Fruit fly (Drosophila melanogaster) Kc167 (cell line): Measurements from ENCODE around the gene Rip11.

Source experiments
- Myc ChIP-seq: fragments of >200 bp; optimal IDR thresholded peaks from 2 replicates; lab custom pipeline; 2017; ENCODE audit warnings: missing external identifiers
- Sin3A ChIP-seq: fragments of >200 bp; optimal IDR thresholded peaks from 2 replicates; lab custom pipeline; 2018; ENCODE audit warnings: missing external identifiers
- h ChIP-seq: fragments of >200 bp; optimal IDR thresholded peaks from 3 replicates; lab custom pipeline; 2018; ENCODE audit warnings: missing external identifiers
- insv ChIP-seq: fragments of >200 bp; optimal IDR thresholded peaks from 3 replicates; lab custom pipeline; 2018; ENCODE audit warnings: missing external identifiers
- psq ChIP-seq: fragments of >200 bp; optimal IDR thresholded peaks from 2 replicates; lab custom pipeline; 2017; ENCODE audit warnings: missing external identifiers
- ttk ChIP-seq: sonication (Bioruptor generic); optimal IDR thresholded peaks from 2 replicates; lab custom pipeline; 2017; ENCODE audit warnings: missing external identifiers

The Rip11 gene

DNA sequence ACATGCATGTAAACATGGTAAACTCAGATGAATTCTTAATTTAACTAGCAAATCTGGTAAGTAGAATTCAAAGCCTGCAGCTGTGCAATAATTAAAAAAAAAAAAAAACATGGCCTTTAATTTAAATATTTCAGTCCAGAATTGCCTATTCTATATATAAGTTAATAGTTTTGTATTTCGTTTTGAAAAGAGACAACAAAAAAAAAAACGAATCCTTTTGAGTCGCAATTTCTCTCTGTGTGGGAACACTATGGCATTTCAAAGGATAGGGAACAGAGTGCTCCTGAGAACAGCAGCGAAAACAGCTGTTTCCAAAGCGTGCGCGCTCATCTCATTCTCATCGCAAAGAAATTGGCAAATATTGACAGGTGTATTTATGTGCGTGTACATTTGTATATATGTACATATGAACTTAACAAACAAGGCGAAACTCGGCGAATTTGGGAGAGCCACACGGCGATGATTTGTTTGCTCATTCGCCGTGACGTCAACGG is 1.7 kb downstream of the Rip11 start:
- TF ChIP-seq Sin3A (lab: Kevin White, UChicago) = no peak
- TF ChIP-seq Myc = no peak
- no peak for TF ChIP-seq h (lab: Kevin White, UChicago)

DNA sequence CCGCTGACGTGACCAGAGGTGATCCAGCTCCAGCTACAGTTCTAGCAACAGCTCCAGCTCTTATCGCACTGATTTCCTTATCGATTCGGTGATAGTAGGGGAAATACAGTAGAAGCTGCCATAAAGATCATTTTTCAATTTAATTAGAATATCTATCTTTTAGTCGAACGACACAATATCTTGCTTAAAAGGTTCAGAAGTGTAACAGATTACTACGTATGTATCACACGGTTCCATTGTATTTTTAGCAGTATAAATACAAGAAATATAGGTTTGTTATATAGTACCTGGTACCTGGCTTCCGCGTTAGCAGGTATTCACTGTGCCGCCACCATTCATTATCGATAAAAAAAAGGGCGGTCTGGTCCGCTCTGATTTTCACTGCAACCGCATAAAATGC is 2.6 kb downstream of the Rip11 start:
- TF ChIP-seq insv (lab: Kevin White, UChicago) (no peak), Sin3A (lab: Kevin White, UChicago) (no peak), Myc (no peak), ttk (lab: Kevin White, UChicago) (no peak), psq (lab: Kevin White, UChicago) (no peak), h (lab: Kevin White, UChicago) (no peak)

DNA sequence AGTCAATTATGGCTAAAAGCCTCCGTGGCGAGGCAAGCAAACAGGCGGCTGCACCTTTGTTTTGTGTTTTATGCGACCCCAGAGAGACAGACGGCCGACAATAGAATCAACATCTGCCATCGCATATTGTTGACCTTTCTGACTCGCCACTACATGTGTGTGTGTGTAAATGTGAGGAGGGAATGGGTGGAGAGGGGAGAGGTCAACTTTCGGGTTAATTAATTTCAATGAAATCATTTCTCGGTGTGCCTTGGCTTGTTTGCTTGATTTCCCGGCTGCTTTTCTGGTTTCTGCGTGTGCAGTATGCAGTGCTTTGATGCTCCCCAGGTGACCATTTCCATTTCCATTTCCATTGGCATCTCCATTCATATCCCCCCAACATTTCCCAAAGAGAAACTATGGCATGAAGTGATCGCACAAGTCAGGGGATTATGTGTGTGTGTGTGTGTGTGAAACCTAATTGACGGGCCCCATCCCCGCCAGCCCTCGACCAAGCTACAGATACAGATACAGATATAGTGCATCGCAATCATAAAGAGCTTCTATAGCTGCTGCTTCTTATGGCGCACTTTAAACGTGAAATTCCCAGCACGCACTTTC is 4.3 kb downstream of the Rip11 start:
- no peak for TF ChIP-seq Myc
- no peak for TF ChIP-seq Sin3A (lab: Kevin White, UChicago)
- TF ChIP-seq insv (lab: Kevin White, UChicago) = no peak
- no peak for TF ChIP-seq ttk (lab: Kevin White, UChicago)
- TF ChIP-seq h (lab: Kevin White, UChicago) = no peak
- no peak for TF ChIP-seq psq (lab: Kevin White, UChicago)

DNA sequence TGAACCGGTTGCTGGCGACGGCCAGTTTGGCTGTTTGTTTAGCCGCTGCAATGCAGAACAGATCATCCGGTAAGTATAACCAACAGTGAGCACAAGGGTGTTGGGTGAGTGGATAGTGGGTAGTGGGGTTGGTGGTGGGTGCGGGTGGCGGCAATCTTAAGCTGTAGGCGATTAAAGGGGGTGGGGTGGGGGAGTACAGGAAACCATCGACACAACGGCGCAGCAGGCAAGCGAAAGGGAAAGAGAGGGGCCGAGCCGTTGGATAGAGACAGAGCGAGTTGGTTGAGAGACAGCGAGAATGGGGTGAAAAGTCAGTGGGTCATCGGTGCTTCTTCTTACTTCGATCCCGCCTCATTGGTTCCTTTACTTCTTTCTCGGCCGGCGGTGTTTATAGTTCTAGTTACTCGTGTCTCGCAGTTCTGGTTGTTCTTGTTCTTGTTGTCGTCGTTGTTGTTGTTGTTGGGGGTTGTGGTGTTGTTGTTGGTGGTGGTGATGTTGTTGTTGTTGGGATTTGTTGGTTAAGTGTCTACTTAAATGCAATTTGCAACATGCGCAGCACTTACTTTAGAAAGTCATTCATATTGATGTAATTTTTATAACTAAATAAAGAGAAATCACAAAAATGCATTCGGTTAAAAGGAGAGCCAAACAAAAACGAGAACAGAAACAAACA is 11.0 kb downstream of the Rip11 start:
- TF ChIP-seq Myc (no peak), insv (lab: Kevin White, UChicago) (no peak), psq (lab: Kevin White, UChicago) (no peak), ttk (lab: Kevin White, UChicago) (no peak), Sin3A (lab: Kevin White, UChicago) (no peak), h (lab: Kevin White, UChicago) (no peak)

DNA sequence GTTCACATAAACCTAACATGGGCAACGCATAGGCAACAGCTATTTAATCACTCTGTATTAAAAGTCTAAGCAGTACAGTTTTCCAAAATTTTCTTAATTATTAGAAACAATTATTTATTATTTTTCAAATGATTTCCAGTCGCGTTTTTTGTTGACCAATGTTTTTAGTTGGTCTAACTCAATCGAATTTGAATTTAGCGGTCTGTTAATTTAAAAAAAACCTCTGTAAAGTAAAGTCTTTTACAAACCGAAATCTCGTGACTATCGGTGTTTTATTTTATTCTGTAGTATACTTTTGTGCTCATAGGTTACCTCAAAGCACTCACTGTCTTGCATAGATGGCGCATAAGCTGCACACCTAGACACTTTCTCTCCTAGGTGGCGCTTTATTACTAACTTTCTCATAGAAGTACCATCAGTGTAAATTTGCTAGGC is 12.3 kb downstream of the Rip11 start:
- TF ChIP-seq insv (lab: Kevin White, UChicago) (no peak), Sin3A (lab: Kevin White, UChicago) (no peak), h (lab: Kevin White, UChicago) (no peak), ttk (lab: Kevin White, UChicago) (no peak), psq (lab: Kevin White, UChicago) (no peak), Myc (no peak)

DNA sequence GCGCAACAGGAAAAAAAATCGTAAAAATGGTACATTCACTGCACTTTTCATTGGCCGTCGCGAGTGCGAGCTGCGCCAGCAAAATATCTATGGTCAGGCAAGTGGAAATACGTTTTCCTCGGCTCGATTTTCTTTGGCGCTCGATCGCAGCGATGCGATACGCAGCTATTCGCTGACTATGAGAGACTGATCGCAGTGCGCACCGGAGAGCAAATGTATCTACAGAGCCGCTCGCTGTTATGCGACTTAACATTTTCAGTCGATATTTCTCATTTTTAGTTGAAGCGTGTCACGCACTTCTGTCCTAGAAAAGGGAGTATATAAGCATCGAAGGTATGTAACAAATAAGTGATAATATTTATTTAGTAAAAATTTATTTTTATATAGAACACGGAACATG is 12.7 kb downstream of the Rip11 start, which contains the start of gene wgn:
Gene wgn, minus strand, starts transcription at position 193 of the 400 bp plus-strand sequence.
- TF ChIP-seq ttk (lab: Kevin White, UChicago) (no peak), psq (lab: Kevin White, UChicago) (no peak), h (lab: Kevin White, UChicago) (no peak), insv (lab: Kevin White, UChicago) (no peak), Sin3A (lab: Kevin White, UChicago) (no peak), Myc (no peak)

DNA sequence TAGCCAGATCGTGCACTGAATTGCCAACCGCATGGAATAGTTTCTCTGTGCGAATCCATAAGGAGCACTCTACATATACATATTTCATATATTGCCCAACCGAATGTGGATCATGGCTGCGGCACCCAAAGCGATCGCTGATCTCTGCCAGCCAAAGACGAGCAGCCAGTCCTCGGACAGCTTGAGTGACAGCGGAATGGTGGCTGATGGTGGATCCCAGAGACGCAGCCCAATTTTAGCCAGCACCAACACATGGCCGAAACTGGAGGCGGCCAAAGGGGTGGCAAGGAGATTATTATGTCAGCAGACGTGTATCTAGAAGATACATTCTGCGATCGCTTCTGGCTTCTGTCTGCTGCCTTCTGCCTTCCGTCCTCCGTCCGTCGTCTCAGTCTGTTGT is 16.5 kb downstream of the Rip11 start:
- no peak for TF ChIP-seq psq (lab: Kevin White, UChicago)
- TF ChIP-seq Myc = no peak
- no peak for TF ChIP-seq h (lab: Kevin White, UChicago)
- TF ChIP-seq Sin3A (lab: Kevin White, UChicago) = no peak
- TF ChIP-seq ttk (lab: Kevin White, UChicago) = no peak
- TF ChIP-seq insv (lab: Kevin White, UChicago) = no peak

DNA sequence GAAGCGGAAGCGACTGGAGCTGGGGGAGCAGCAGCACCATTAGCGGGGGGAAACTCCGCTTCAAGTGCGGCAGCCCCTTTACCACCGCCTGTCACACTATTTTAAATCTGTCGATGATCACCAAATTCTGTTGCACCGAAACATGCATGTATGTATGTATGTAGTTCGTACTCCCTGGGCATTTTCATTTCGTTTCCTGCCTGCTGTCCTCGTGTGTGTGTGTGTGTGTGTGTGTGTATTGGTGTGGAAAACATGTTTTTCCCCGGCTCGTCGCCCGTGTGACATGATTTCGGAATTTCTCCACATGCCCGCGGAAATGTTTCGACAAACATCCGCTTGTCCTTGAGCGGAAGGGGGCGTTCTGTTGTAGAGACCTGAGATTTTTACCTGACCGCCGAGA is 20.4 kb downstream of the Rip11 start:
- TF ChIP-seq psq (lab: Kevin White, UChicago) = no peak
- no peak for TF ChIP-seq h (lab: Kevin White, UChicago)
- no peak for TF ChIP-seq insv (lab: Kevin White, UChicago)
- no peak for TF ChIP-seq Myc
- TF ChIP-seq ttk (lab: Kevin White, UChicago) = no peak
- TF ChIP-seq Sin3A (lab: Kevin White, UChicago) = no peak

DNA sequence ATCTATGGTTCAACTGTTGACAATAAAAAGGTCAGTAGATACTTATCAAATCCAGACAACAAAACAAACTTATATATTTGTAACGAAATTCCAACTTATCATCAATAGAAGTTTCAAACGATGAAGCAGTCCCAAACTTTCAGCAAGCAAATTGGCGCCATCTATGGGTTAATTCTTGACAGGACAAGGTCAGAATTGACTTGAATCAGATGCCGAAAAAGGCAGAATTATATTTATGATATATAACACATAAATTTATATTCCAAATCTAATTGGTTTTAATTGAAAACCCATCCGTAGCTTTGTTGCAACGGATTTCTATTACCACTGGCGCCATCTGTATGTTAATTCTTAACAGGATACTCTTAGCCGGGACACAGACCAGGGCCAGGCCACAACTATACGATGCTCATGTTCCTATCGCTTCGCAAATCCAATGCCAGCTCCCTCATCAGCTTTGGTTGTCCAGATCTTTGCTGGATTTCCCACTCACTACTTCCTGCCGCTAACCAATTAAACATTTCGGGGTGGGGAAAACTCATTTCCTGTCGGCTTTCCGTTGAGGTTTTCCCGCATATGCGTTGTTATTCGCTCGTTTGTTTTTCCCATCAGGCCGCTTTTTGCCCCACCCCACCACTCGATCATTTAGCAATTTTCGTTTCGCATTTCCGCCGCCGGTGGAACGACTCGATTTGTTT is 25.6 kb downstream of the Rip11 start:
- no peak for TF ChIP-seq insv (lab: Kevin White, UChicago)
- no peak for TF ChIP-seq Myc
- no peak for TF ChIP-seq Sin3A (lab: Kevin White, UChicago)
- no peak for TF ChIP-seq h (lab: Kevin White, UChicago)
- TF ChIP-seq psq (lab: Kevin White, UChicago) = no peak
- no peak for TF ChIP-seq ttk (lab: Kevin White, UChicago)

DNA sequence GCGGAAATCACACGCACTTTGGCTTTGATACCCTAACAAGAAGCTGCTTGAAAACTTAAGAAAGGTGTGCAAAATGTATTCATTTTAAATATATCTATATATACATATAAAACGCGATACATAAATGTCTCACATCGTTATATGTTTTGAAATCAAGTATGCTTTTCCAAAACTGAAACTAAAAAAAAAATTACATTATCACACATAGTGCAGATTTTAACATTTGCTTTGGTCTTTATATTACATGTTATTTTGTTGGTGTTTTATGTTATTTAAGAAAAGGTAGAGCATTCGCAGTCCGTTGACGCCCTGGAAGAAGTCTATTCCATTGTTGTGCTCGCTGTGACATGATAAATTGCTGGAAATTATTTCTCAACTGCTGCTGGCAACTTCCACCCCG is 29.3 kb downstream of the Rip11 start:
- TF ChIP-seq Myc = no peak
- TF ChIP-seq insv (lab: Kevin White, UChicago) = no peak
- TF ChIP-seq Sin3A (lab: Kevin White, UChicago) = no peak
- TF ChIP-seq ttk (lab: Kevin White, UChicago) = no peak
- TF ChIP-seq h (lab: Kevin White, UChicago) = no peak
- no peak for TF ChIP-seq psq (lab: Kevin White, UChicago)

DNA sequence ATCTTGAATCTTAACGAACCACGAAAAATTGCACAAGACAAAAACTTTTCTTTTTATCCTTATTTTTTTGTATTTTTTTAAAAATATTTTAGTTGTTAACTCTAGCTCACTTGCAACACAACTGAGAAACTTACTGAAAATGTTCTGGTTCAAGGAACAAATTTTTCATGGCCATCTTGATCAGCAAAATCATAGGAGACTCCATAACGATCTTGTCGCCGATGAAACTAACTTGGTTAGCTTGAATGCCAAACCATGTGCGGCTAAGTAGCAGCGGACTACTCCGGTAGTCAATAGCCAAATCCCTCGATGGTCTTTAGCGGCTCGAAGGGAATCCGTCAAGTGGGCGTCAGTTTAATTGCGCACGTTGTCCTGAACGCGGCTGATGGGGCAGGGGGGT is 30.0 kb downstream of the Rip11 start, which contains the start of gene CG15040:
Gene CG15040, minus strand, starts transcription at position 101 of the 400 bp plus-strand sequence.
- TF ChIP-seq psq (lab: Kevin White, UChicago) = no peak
- no peak for TF ChIP-seq insv (lab: Kevin White, UChicago)
- TF ChIP-seq Sin3A (lab: Kevin White, UChicago) = no peak
- TF ChIP-seq ttk (lab: Kevin White, UChicago) = no peak
- no peak for TF ChIP-seq h (lab: Kevin White, UChicago)
- TF ChIP-seq Myc = no peak
